Fruit fly (Drosophila melanogaster) whole organism, prepupa: ENCODE results near the gene CG31871.

Experiments used
- CG1621 ChIP-seq: fragments of 200-800 bp; sonication (Bioruptor generic); optimal IDR thresholded peaks from 3 replicates; lab custom pipeline; 2018; ENCODE audit warnings: missing biosample characterization, mild to moderate bottlenecking, missing genetic modification characterization
- CG16779 ChIP-seq: fragments of 200-800 bp; sonication (Bioruptor generic); optimal IDR thresholded peaks from 3 replicates; lab custom pipeline; 2017; ENCODE audit warnings: missing biosample characterization, mild to moderate bottlenecking, missing genetic modification characterization
- Eip78C ChIP-seq: fragments of 200-800 bp; sonication (Bioruptor generic); peaks from one replicate; lab custom pipeline; 2016; ENCODE audit warnings: missing biosample characterization, missing genetic modification characterization
- vri ChIP-seq: fragments of 200-800 bp; sonication (Bioruptor generic); optimal IDR thresholded peaks from 3 replicates; lab custom pipeline; 2016; ENCODE audit warnings: missing biosample characterization, mild to moderate bottlenecking, missing genetic modification characterization

dm6 chr2L:10672989-10673388 lies 11.1 kb downstream of the CG31871 start:
- TF ChIP-seq Eip78C (GFP tag; lab: Kevin White, UChicago) = peak; percentile 92
- TF ChIP-seq CG16779 = no peak
- no peak for TF ChIP-seq CG1621
- no peak for TF ChIP-seq vri (GFP tag; lab: Kevin White, UChicago)
